Worm (Caenorhabditis elegans) whole organism, L4 larva: ENCODE data around the gene R05G9.1.

Source experiments
- D1046.2 ChIP-seq: fragments of 200-800 bp; sonication (Bioruptor generic); IDR thresholded peaks from 2 replicates; pipeline ENCODE4 v1.3.6; 2022; ENCODE audit warnings: missing genetic modification characterization, missing compliant biosample characterization
- F10B5.3 ChIP-seq: sonication (generic microtip); optimal IDR thresholded peaks from 2 replicates; lab custom pipeline; 2016; ENCODE audit warnings: mild to moderate bottlenecking, missing genetic modification characterization, missing compliant biosample characterization
- F49E8.2 ChIP-seq: sonication (generic microtip); optimal IDR thresholded peaks from 2 replicates; lab custom pipeline; 2016; ENCODE audit warnings: missing compliant biosample characterization, mild to moderate bottlenecking, missing genetic modification characterization, borderline replicate concordance
- R02D3.7 ChIP-seq: fragments of 150-350 bp; sonication (generic microtip); optimal IDR thresholded peaks from 3 replicates; lab custom pipeline; 2014; ENCODE audit warnings: missing biosample characterization, missing genetic modification characterization
- T20F7.1 ChIP-seq: fragments of 200-800 bp; sonication (Bioruptor generic); optimal IDR thresholded peaks from 2 replicates; lab custom pipeline; 2018; ENCODE audit warnings: mild to moderate bottlenecking, missing genetic modification characterization, missing compliant biosample characterization
- Y5F2A.4 ChIP-seq: fragments of 200-800 bp; sonication (Bioruptor generic); optimal IDR thresholded peaks from 2 replicates; lab custom pipeline; 2018; ENCODE audit warnings: mild to moderate bottlenecking, missing genetic modification characterization, missing compliant biosample characterization
- Y75B8A.6 ChIP-seq: fragments of 200-800 bp; sonication (Bioruptor generic); IDR thresholded peaks from 2 replicates; pipeline ENCODE4 v1.3.6; 2022; ENCODE audit warnings: missing genetic modification reagents, missing genetic modification characterization, missing compliant biosample characterization
- aha-1 ChIP-seq: fragments of 150-350 bp; peaks from one replicate; lab custom pipeline; 2014; ENCODE audit warnings: missing biosample characterization, missing genetic modification characterization
- ceh-20 ChIP-seq: fragments of 200-800 bp; sonication (Bioruptor generic); IDR thresholded peaks from 2 replicates; pipeline ENCODE4 v1.3.6; 2022; ENCODE audit warnings: missing genetic modification reagents, missing genetic modification characterization, missing compliant biosample characterization
- ceh-44 ChIP-seq: fragments of 200-800 bp; sonication (Bioruptor generic); IDR thresholded peaks from 2 replicates; pipeline ENCODE4 v1.3.6; 2022; ENCODE audit warnings: missing genetic modification reagents, missing genetic modification characterization, missing compliant biosample characterization
- ces-1 ChIP-seq: fragments of 150-350 bp; sonication (generic microtip); optimal IDR thresholded peaks from 4 replicates; lab custom pipeline; 2014; ENCODE audit warnings: missing biosample characterization, missing genetic modification reagents, missing genetic modification characterization
- daf-12 ChIP-seq: fragments of 150-350 bp; optimal IDR thresholded peaks from 2 replicates; lab custom pipeline; 2014; ENCODE audit warnings: missing biosample characterization, missing genetic modification reagents, missing genetic modification characterization
- daf-8 ChIP-seq: fragments of 200-800 bp; sonication (Bioruptor generic); IDR thresholded peaks from 2 replicates; pipeline ENCODE4 v1.3.6; 2022; ENCODE audit warnings: missing genetic modification characterization, missing compliant biosample characterization
- duxl-1 ChIP-seq: sonication (generic microtip); optimal IDR thresholded peaks from 2 replicates; lab custom pipeline; 2016; ENCODE audit warnings: mild to moderate bottlenecking, missing genetic modification characterization, moderate library complexity, missing compliant biosample characterization; ENCODE audit not compliant: poor library complexity
- egl-27 ChIP-seq: sonication (generic microtip); optimal IDR thresholded peaks from 3 replicates; lab custom pipeline; 2017; ENCODE audit warnings: missing biosample characterization, missing genetic modification reagents, missing genetic modification characterization
- gei-8 ChIP-seq: fragments of 200-800 bp; sonication (Bioruptor generic); optimal IDR thresholded peaks from 2 replicates; lab custom pipeline; 2018; ENCODE audit warnings: mild to moderate bottlenecking, missing genetic modification characterization, missing compliant biosample characterization
- hlh-30 ChIP-seq: sonication (generic microtip); optimal IDR thresholded peaks from 2 replicates; lab custom pipeline; 2017; ENCODE audit warnings: antibody characterized with exemption, mild to moderate bottlenecking, missing genetic modification characterization, missing compliant biosample characterization; ENCODE audit not compliant: insufficient read depth
- hmg-1.1 ChIP-seq: fragments of 200-800 bp; sonication (Bioruptor generic); IDR thresholded peaks from 2 replicates; pipeline ENCODE4 v1.3.6; 2022; ENCODE audit warnings: missing genetic modification reagents, missing genetic modification characterization, missing compliant biosample characterization
- jun-1 ChIP-seq: fragments of 150-350 bp; optimal IDR thresholded peaks from 2 replicates; lab custom pipeline; 2014; ENCODE audit warnings: missing biosample characterization, missing genetic modification reagents, missing genetic modification characterization
- lin-1 ChIP-seq: fragments of 200-800 bp; sonication (Bioruptor generic); IDR thresholded peaks from 2 replicates; pipeline ENCODE4 v1.3.6; 2022; ENCODE audit warnings: missing genetic modification reagents, missing genetic modification characterization, missing compliant biosample characterization
- lin-13 ChIP-seq: fragments of 150-350 bp; optimal IDR thresholded peaks from 2 replicates; lab custom pipeline; 2014; ENCODE audit warnings: missing biosample characterization, missing genetic modification reagents, missing genetic modification characterization
- lin-15B ChIP-seq: fragments of 150-350 bp; sonication (generic microtip); optimal IDR thresholded peaks from 3 replicates; lab custom pipeline; 2014; ENCODE audit warnings: missing biosample characterization, missing genetic modification characterization
- lir-3 ChIP-seq: sonication (generic microtip); optimal IDR thresholded peaks from 2 replicates; lab custom pipeline; 2016; ENCODE audit warnings: mild to moderate bottlenecking, missing genetic modification characterization, missing compliant biosample characterization
- lsy-2 ChIP-seq, 2 experiments: fragments of 150-350 bp in 1 of 2; sonication (generic microtip) in 1 of 2; optimal IDR thresholded peaks; 2 replicates each; lab custom pipeline; 2014 to 2017; ENCODE audit warnings: missing biosample characterization in 2 of 2, missing genetic modification characterization in 2 of 2
- madf-9 ChIP-seq: fragments of 200-800 bp; sonication (Bioruptor generic); conservative IDR thresholded peaks from 2 replicates; pipeline ENCODE4 v1.3.6; 2022; ENCODE audit warnings: missing genetic modification reagents, missing genetic modification characterization, missing compliant biosample characterization
- mdt-29 ChIP-seq: fragments of 200-800 bp; sonication (Bioruptor generic); IDR thresholded peaks from 2 replicates; pipeline ENCODE4 v1.3.6; 2022; ENCODE audit warnings: missing genetic modification reagents, missing genetic modification characterization, missing compliant biosample characterization
- mes-2 ChIP-seq: sonication (generic microtip); optimal IDR thresholded peaks from 2 replicates; lab custom pipeline; 2016; ENCODE audit warnings: missing genotype, mild to moderate bottlenecking, missing genetic modification characterization, missing compliant biosample characterization; ENCODE audit not compliant: poor library complexity, severe bottlenecking
- mxl-3 ChIP-seq: fragments of 200-800 bp; sonication (Bioruptor generic); optimal IDR thresholded peaks from 2 replicates; lab custom pipeline; 2018; ENCODE audit warnings: mild to moderate bottlenecking, missing genetic modification characterization, missing compliant biosample characterization
- nhr-102 ChIP-seq: sonication (generic microtip); optimal IDR thresholded peaks from 2 replicates; lab custom pipeline; 2016; ENCODE audit warnings: mild to moderate bottlenecking, missing genetic modification characterization, moderate library complexity, missing compliant biosample characterization
- nhr-6 ChIP-seq: fragments of 150-350 bp; optimal IDR thresholded peaks from 2 replicates; lab custom pipeline; 2014; ENCODE audit warnings: missing biosample characterization, missing genetic modification characterization
- nhr-76 ChIP-seq: fragments of 150-350 bp; optimal IDR thresholded peaks from 2 replicates; lab custom pipeline; 2014; ENCODE audit warnings: missing biosample characterization, missing genetic modification characterization
- nhr-77 ChIP-seq: fragments of 150-350 bp; optimal IDR thresholded peaks from 2 replicates; lab custom pipeline; 2014; ENCODE audit warnings: missing biosample characterization, missing genetic modification characterization
- php-3 ChIP-seq: fragments of 200-800 bp; sonication (Bioruptor generic); IDR thresholded peaks from 2 replicates; pipeline ENCODE4 v1.3.6; 2022; ENCODE audit warnings: missing genetic modification reagents, missing genetic modification characterization, missing compliant biosample characterization
- pqm-1 ChIP-seq: sonication (generic microtip); optimal IDR thresholded peaks from 2 replicates; lab custom pipeline; 2017; ENCODE audit warnings: missing biosample characterization, missing genetic modification characterization
- rbr-2 ChIP-seq: sonication (generic microtip); optimal IDR thresholded peaks from 2 replicates; lab custom pipeline; 2016; ENCODE audit warnings: missing genotype, missing genetic modification characterization, missing compliant biosample characterization
- set-16 ChIP-seq: fragments of 200-800 bp; sonication (Bioruptor generic); IDR thresholded peaks from 2 replicates; pipeline ENCODE4 v1.3.6; 2022; ENCODE audit warnings: missing genetic modification reagents, missing genetic modification characterization, missing compliant biosample characterization
- snpc-1.2 ChIP-seq: fragments of 200-800 bp; sonication (Bioruptor generic); IDR thresholded peaks from 2 replicates; pipeline ENCODE4 v1.3.6; 2022; ENCODE audit warnings: missing genetic modification reagents, missing genetic modification characterization, missing compliant biosample characterization
- snpc-4 ChIP-seq: fragments of 150-350 bp; optimal IDR thresholded peaks from 2 replicates; lab custom pipeline; 2014; ENCODE audit warnings: missing biosample characterization, missing genetic modification characterization
- tag-97 ChIP-seq: fragments of 200-800 bp; sonication (Bioruptor generic); IDR thresholded peaks from 2 replicates; pipeline ENCODE4 v1.3.6; 2022; ENCODE audit warnings: missing genetic modification characterization, missing compliant biosample characterization
- vab-7 ChIP-seq: fragments of 200-800 bp; sonication (Bioruptor generic); IDR thresholded peaks from 2 replicates; pipeline ENCODE4 v1.3.6; 2022; ENCODE audit warnings: missing genetic modification reagents, missing genetic modification characterization, missing compliant biosample characterization
- zag-1 ChIP-seq: fragments of 150-350 bp; optimal IDR thresholded peaks from 2 replicates; lab custom pipeline; 2014; ENCODE audit warnings: missing biosample characterization, missing genetic modification characterization
- zip-2 ChIP-seq: fragments of 150-350 bp; optimal IDR thresholded peaks from 2 replicates; lab custom pipeline; 2014; ENCODE audit warnings: missing biosample characterization, missing genetic modification characterization

Gene R05G9.1

DNA sequence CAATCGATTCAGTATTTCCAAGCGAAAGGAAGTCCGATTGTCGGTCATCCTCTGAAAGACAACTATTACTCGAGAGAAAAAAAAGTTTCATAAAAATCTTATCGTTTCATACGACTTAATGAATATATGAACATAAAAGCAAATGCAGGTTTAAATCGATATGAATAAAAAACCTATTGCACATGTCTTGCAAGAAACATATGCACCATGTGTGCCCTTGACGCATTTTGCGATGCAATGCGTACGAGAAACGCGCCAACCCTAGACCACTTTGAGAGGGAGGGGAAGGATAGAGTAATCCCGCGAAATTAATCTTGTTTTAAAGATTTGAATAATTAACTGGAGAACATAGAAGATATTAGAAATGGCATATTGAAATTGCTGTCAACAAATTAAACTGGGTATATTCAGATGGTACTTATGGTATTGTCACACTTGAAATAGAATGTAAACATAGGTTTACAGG is 49.6 kb upstream of the R05G9.1 start, which contains the start of gene atg-16.2 (continued):
- TF ChIP-seq zag-1 (tag; lab: Kevin White, UChicago) (no peak), T20F7.1 (GFP tag; lab: Kevin White, UChicago) (peak; percentile 38), egl-27 (tag; lab: Kevin White, UChicago) (no peak), nhr-102 (tag; lab: Kevin White, UChicago) (no peak), ces-1 (GFP tag; lab: Kevin White, UChicago) (no peak), mdt-29 (GFP tag; lab: Robert Waterston, UW) (no peak), php-3 (GFP tag; lab: Robert Waterston, UW) (no peak), Y5F2A.4 (GFP tag; lab: Kevin White, UChicago) (no peak), zip-2 (tag; lab: Kevin White, UChicago) (no peak), mxl-3 (GFP tag; lab: Kevin White, UChicago) (peak; percentile 91), jun-1 (tag; lab: Kevin White, UChicago) (no peak), daf-8 (GFP tag; lab: Robert Waterston, UW) (no peak), pqm-1 (tag; lab: Kevin White, UChicago) (no peak), mes-2 (no peak), tag-97 (GFP tag; lab: Robert Waterston, UW) (no peak), ceh-20 (GFP tag; lab: Robert Waterston, UW) (no peak), nhr-77 (tag; lab: Kevin White, UChicago) (no peak), vab-7 (GFP tag; lab: Robert Waterston, UW) (no peak), nhr-6 (tag; lab: Kevin White, UChicago) (peak; percentile 47), F49E8.2 (no peak), set-16 (GFP tag; lab: Robert Waterston, UW) (no peak), aha-1 (no peak), lin-13 (GFP tag; lab: Kevin White, UChicago) (no peak), ceh-44 (GFP tag; lab: Robert Waterston, UW) (no peak), lir-3 (tag; lab: Kevin White, UChicago) (no peak), R02D3.7 (tag; lab: Kevin White, UChicago) (no peak), duxl-1 (tag; lab: Kevin White, UChicago) (no peak), madf-9 (GFP tag; lab: Robert Waterston, UW) (no peak), snpc-1.2 (GFP tag; lab: Robert Waterston, UW) (no peak), rbr-2 (tag; lab: Kevin White, UChicago) (peak; percentile 37), snpc-4 (tag; lab: Kevin White, UChicago) (no peak), lin-15B (tag; lab: Kevin White, UChicago) (no peak), F10B5.3 (no peak), lsy-2 (tag; optimal IDR thresholded peaks at IDR 0.05; lab: Kevin White, UChicago) (peak in 1 of 2 experiments; percentile 83), gei-8 (no peak), lin-1 (GFP tag; lab: Robert Waterston, UW) (no peak), daf-12 (no peak), hlh-30 (tag; lab: Kevin White, UChicago) (peak; percentile 84), Y75B8A.6 (GFP tag; lab: Robert Waterston, UW) (no peak), nhr-76 (tag; lab: Kevin White, UChicago) (no peak), D1046.2 (GFP tag; lab: Robert Waterston, UW) (no peak), hmg-1.1 (GFP tag; lab: Robert Waterston, UW) (peak; percentile 46; the same call in 1 of the 2 replicates)
